Comparison of ENCODE assay signal across 2 worm cellular contexts in the genomic region with DNA sequence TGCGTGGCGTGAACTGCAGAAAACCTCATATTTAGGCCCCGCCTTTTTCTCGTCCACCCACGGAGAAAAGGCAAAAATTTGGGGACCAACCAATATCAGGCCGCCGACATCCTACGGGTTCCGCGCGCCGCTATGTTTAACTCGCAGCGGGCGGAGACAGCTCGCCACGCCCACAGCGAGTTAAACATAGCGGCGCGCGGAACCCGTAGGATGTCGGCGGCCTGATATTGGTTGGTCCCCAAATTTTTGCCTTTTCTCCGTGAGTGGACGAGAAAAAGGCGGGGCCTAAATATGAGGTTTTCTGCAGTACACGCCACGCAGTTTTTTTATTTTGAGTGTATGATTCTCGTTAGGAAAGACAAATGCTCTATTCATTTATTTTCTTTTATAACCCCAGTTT.
A peak's percentile ranks its signal among the peaks of the same experiment; 100 is the strongest.
TF ChIP-seq lines count a peak whose summit lies in the region.

No protein-coding gene starts in this region.

TF ChIP-seq in whole organism, L4 larva, 104 proteins besides CTCF, POLR2A, EP300 and RAD21:
- TF ChIP-seq snpc-1.2 (GFP tag; IDR thresholded peaks at IDR 0.05; lab: Robert Waterston, UW) = 0 out of 2 replicates have a peak, but pooled peaks have one; percentile 79

TF ChIP-seq in whole organism, young adult, 124 proteins besides CTCF, POLR2A, EP300 and RAD21:
- TF ChIP-seq snpc-1.1 (tag; optimal IDR thresholded peaks at IDR 0.05; lab: Kevin White, UChicago; ENCODE audit: insufficient read depth) = peak; percentile 60
- TF ChIP-seq snpc-4 (GFP tag; optimal IDR thresholded peaks at IDR 0.05; lab: Kevin White, UChicago) = peak; percentile 70
- TF ChIP-seq snpc-4 (tag; optimal IDR thresholded peaks at IDR 0.05; lab: Kevin White, UChicago) = peak; percentile 49 to 96 (median 83)
